Fruit fly (Drosophila melanogaster): ENCODE measurements around the gene Pka-R1.

The Pka-R1 gene

DNA sequence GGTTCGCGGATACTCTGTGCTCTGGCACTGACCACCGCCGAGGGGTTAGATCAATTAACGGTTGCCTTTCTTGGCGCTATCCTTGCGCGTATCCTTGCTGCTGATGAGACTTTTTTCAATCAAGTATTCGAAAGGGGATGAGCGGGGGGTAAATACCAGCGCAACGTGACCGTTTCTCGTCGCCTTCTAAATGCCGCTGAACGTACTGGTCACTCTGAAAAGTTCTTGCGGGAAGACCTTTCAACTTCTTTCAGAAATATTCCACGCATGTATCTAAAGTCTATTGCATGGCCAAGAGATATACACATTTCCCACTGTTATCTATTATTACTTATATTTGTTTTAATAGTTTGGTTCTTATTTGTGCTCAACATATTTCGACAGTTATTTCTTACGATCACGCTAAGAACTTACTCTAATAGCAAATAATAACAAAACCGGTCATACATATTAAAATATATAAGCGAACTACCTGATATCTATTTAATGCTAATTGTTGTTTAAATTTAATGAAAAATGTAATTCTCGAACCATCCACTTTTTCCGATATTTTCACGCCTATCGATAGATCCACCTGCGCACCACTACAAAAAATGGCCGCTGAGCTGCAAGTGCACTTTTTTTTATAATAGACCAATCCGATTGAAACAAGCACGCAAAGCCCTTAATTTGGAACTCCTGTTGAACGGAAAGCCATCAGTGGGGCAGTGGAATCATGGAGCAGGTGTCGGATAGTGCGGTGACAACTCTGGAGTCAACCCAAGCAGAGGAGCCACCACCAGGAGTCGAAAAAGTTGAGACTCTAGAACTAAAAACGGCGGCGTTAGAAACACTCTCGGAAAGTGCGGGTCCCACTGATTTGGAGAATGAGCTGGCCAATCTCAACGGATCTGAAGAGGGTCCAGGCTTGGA lies 6.6 kb upstream of the Pka-R1 start, which contains the start of the genes CG3634 and HIPP1 (continued):
- TF ChIP-seq slbo (GFP tag; IDR thresholded peaks at IDR 0.05): no peak
- no peak for TF ChIP-seq ara (GFP tag; IDR thresholded peaks at IDR 0.05)
- TF ChIP-seq CG15073 (GFP tag; optimal IDR thresholded peaks at IDR 0.05): no peak
- peak; percentile 97 for TF ChIP-seq phol (tag; optimal IDR thresholded peaks at IDR 0.05)
- no peak for TF ChIP-seq Lpt (GFP tag; optimal IDR thresholded peaks at IDR 0.05)
- no peak for TF ChIP-seq CG14050 (GFP tag; IDR thresholded peaks at IDR 0.05)
- no peak for TF ChIP-seq Xbp1 (GFP tag; optimal IDR thresholded peaks at IDR 0.05)
- TF ChIP-seq Hr51 (GFP tag; optimal IDR thresholded peaks at IDR 0.05): no peak
- TF ChIP-seq hb (GFP tag; IDR thresholded peaks at IDR 0.05; ENCODE audit: partially characterized antibody): no peak
- TF ChIP-seq Lim3 (GFP tag; IDR thresholded peaks at IDR 0.05): no peak
- TF ChIP-seq dysf (GFP tag; IDR thresholded peaks at IDR 0.05): no peak
- no peak for TF ChIP-seq br (optimal IDR thresholded peaks at IDR 0.05)
- TF ChIP-seq Deaf1 (tag; optimal IDR thresholded peaks at IDR 0.05): no peak
- no peak for TF ChIP-seq CG33213 (GFP tag; optimal IDR thresholded peaks at IDR 0.05)
- no peak for TF ChIP-seq CG3281 (GFP tag; optimal IDR thresholded peaks at IDR 0.05)
- TF ChIP-seq sc (optimal IDR thresholded peaks at IDR 0.05): no peak
- no peak for TF ChIP-seq sc (GFP tag; optimal IDR thresholded peaks at IDR 0.05)
- no peak for TF ChIP-seq Awh (GFP tag; IDR thresholded peaks at IDR 0.05)
- peak; percentile 51 for TF ChIP-seq Lhr (GFP tag; optimal IDR thresholded peaks at IDR 0.05)
- no peak for TF ChIP-seq MTF-1 (GFP tag; optimal IDR thresholded peaks at IDR 0.05; ENCODE audit: borderline replicate concordance)
- no peak for TF ChIP-seq CG4730 (GFP tag; IDR thresholded peaks at IDR 0.05)
- TF ChIP-seq bigmax (GFP tag; optimal IDR thresholded peaks at IDR 0.05): no peak
- TF ChIP-seq CG3163 (GFP tag; optimal IDR thresholded peaks at IDR 0.05): no peak
- TF ChIP-seq dati (GFP tag; IDR thresholded peaks at IDR 0.05): no peak
- no peak for TF ChIP-seq CHES-1-like (GFP tag; optimal IDR thresholded peaks at IDR 0.05)
- no peak for TF ChIP-seq Aef1 (GFP tag; IDR thresholded peaks at IDR 0.05)
- TF ChIP-seq Mrtf (GFP tag; IDR thresholded peaks at IDR 0.05): no peak
- TF ChIP-seq mam (GFP tag; optimal IDR thresholded peaks at IDR 0.05): peak; percentile 9
- no peak for TF ChIP-seq luna (GFP tag; optimal IDR thresholded peaks at IDR 0.05)
- TF ChIP-seq disco-r (GFP tag; optimal IDR thresholded peaks at IDR 0.05): no peak
- TF ChIP-seq bbx (GFP tag; IDR thresholded peaks at IDR 0.05; ENCODE audit: partially characterized antibody): peak; percentile 44
- no peak for TF ChIP-seq HLH54F (GFP tag; optimal IDR thresholded peaks at IDR 0.05)
- no peak for TF ChIP-seq CG17912 (GFP tag; optimal IDR thresholded peaks at IDR 0.05)
- TF ChIP-seq Dip2 (GFP tag; IDR thresholded peaks at IDR 0.05): no peak
- peak; percentile 75 for TF ChIP-seq CG13287 (GFP tag; IDR thresholded peaks at IDR 0.05; ENCODE audit: partially characterized antibody)
- peak; percentile 69; the same call in 1 of the 2 replicates for TF ChIP-seq unc-4 (GFP tag; IDR thresholded peaks at IDR 0.05; ENCODE audit: partially characterized antibody)
- no peak for TF ChIP-seq croc (GFP tag; conservative IDR thresholded peaks at IDR 0.05)
- TF ChIP-seq kni (GFP tag; optimal IDR thresholded peaks at IDR 0.05): no peak
- peak; percentile 69 for TF ChIP-seq Sin3A (optimal IDR thresholded peaks at IDR 0.05)
- TF ChIP-seq CG30020 (tag; optimal IDR thresholded peaks at IDR 0.05): peak; percentile 78
- no peak for TF ChIP-seq CG1529 (GFP tag; optimal IDR thresholded peaks at IDR 0.05)
- no peak for TF ChIP-seq CG6175 (GFP tag; IDR thresholded peaks at IDR 0.05)
- no peak for TF ChIP-seq lab (GFP tag; optimal IDR thresholded peaks at IDR 0.05)
- TF ChIP-seq CG2129 (GFP tag; IDR thresholded peaks at IDR 0.05; ENCODE audit: partially characterized antibody): no peak
- no peak for TF ChIP-seq D (optimal IDR thresholded peaks at IDR 0.05)
- no peak for TF ChIP-seq D (GFP tag; optimal IDR thresholded peaks at IDR 0.05)
- TF ChIP-seq Hsf (GFP tag; optimal IDR thresholded peaks at IDR 0.05): peak; percentile 24
- no peak for TF ChIP-seq CG17385 (GFP tag; optimal IDR thresholded peaks at IDR 0.05)
- TF ChIP-seq NC2β (GFP tag; optimal IDR thresholded peaks at IDR 0.05): no peak
- no peak for TF ChIP-seq CG17612 (GFP tag; IDR thresholded peaks at IDR 0.05)
- no peak for TF ChIP-seq Asciz (GFP tag; optimal IDR thresholded peaks at IDR 0.05)
